Worm (Caenorhabditis elegans): ENCODE measurements around the gene C14C10.5.

DNA sequence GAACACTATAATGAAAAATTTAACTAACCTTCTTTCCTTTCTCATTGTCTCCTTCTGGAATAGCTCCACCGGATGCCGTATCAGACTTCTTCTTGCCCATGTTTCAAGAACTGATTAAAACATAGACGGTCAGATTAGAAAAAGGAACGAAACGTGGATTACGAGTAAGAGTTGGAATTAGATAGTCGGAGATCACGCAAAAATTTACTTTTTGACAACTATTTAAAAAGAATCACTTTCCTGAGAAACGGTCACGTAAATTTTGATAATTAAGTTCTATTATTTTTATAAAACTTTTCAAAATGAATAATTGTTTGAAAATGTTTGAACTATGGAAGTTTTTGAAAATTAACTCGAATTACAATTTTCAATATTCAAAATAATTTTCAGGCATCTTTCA, 12.1 kb downstream of the C14C10.5 start, which contains the start of gene cyc-2.2:
- TF ChIP-seq flt-1 (GFP tag; IDR thresholded peaks at IDR 0.05) (no peak), ama-1 (optimal IDR thresholded peaks at IDR 0.05) (no peak), aly-1 (tag; optimal IDR thresholded peaks at IDR 0.05) (no peak), pes-1 (GFP tag; IDR thresholded peaks at IDR 0.05) (no peak), tra-4 (tag; optimal IDR thresholded peaks at IDR 0.05) (no peak), ceh-13 (GFP tag; optimal IDR thresholded peaks at IDR 0.05) (no peak), tbx-37 (GFP tag; conservative IDR thresholded peaks at IDR 0.05) (no peak), hnd-1 (tag; optimal IDR thresholded peaks at IDR 0.05) (no peak), B0310.2 (tag; optimal IDR thresholded peaks at IDR 0.05) (no peak), hmbx-1 (tag; optimal IDR thresholded peaks at IDR 0.05) (no peak), hmg-4 (GFP tag; optimal IDR thresholded peaks at IDR 0.05) (no peak), scrt-1 (GFP tag; IDR thresholded peaks at IDR 0.05) (no peak), tbx-11 (GFP tag; IDR thresholded peaks at IDR 0.05) (no peak)
